Fruit fly (Drosophila melanogaster) whole organism, embryonic: ENCODE results near the gene dikar.

Source experiments
- Ada2b ChIP-seq: fragments of 200-800 bp; sonication (Bioruptor generic); IDR thresholded peaks from 2 replicates; pipeline ENCODE4 v1.3.6; 2022; ENCODE audit warnings: missing biosample characterization, missing genetic modification characterization
- Awh ChIP-seq: fragments of 200-800 bp; sonication (Bioruptor generic); IDR thresholded peaks from 2 replicates; pipeline ENCODE4, ENCODE4 v1.3.6; 2022; ENCODE audit warnings: missing biosample characterization, missing genetic modification characterization
- CG10267 ChIP-seq: fragments of 200-800 bp; sonication (Bioruptor generic); optimal IDR thresholded peaks from 2 replicates; lab custom pipeline; 2018; ENCODE audit warnings: missing biosample characterization, mild to moderate bottlenecking, missing genetic modification characterization, moderate library complexity
- CG10431 ChIP-seq: fragments of 200-800 bp; sonication (Bioruptor generic); optimal IDR thresholded peaks from 3 replicates; lab custom pipeline; 2018; ENCODE audit warnings: missing biosample characterization, mild to moderate bottlenecking, missing genetic modification characterization
- CG10543 ChIP-seq: fragments of 200-800 bp; sonication (Bioruptor generic); optimal IDR thresholded peaks from 3 replicates; lab custom pipeline; 2017; ENCODE audit warnings: missing biosample characterization, mild to moderate bottlenecking, missing genetic modification characterization, moderate library complexity
- CG11093 ChIP-seq: fragments of 200-800 bp; sonication (Bioruptor generic); IDR thresholded peaks from 3 replicates; pipeline ENCODE4 v1.3.6; 2022; ENCODE audit warnings: missing biosample characterization, missing genetic modification characterization
- CG11695 ChIP-seq: fragments of 200-800 bp; sonication (Bioruptor generic); IDR thresholded peaks from 3 replicates; pipeline ENCODE4 v1.3.6; 2022; ENCODE audit warnings: missing biosample characterization, missing genetic modification characterization
- CG12236 ChIP-seq: fragments of 200-800 bp; sonication (Bioruptor generic); optimal IDR thresholded peaks from 2 replicates; lab custom pipeline; 2016; ENCODE audit warnings: missing biosample characterization, missing genetic modification characterization
- CG17568 ChIP-seq: fragments of 200-800 bp; sonication (Bioruptor generic); optimal IDR thresholded peaks from 2 replicates; lab custom pipeline; 2018; ENCODE audit warnings: missing biosample characterization, mild to moderate bottlenecking, missing genetic modification characterization, moderate library complexity
- CG18619 ChIP-seq: fragments of 200-800 bp; sonication (Bioruptor generic); optimal IDR thresholded peaks from 3 replicates; lab custom pipeline; 2017; ENCODE audit warnings: missing biosample characterization, mild to moderate bottlenecking, missing genetic modification characterization
- CG2120 ChIP-seq: fragments of 200-800 bp; sonication (Bioruptor generic); optimal IDR thresholded peaks from 3 replicates; lab custom pipeline; 2016; ENCODE audit warnings: missing biosample characterization, missing genetic modification characterization
- CG3065 ChIP-seq: fragments of 200-800 bp; sonication (Bioruptor generic); optimal IDR thresholded peaks from 2 replicates; lab custom pipeline; 2016; ENCODE audit warnings: missing biosample characterization, missing genetic modification characterization
- CG31365 ChIP-seq: fragments of 200-800 bp; sonication (Bioruptor generic); optimal IDR thresholded peaks from 2 replicates; lab custom pipeline; 2018; ENCODE audit warnings: missing biosample characterization, mild to moderate bottlenecking, missing genetic modification characterization
- CG34422 ChIP-seq: fragments of 200-800 bp; sonication (Bioruptor generic); IDR thresholded peaks from 3 replicates; pipeline ENCODE4 v1.3.6; 2022; ENCODE audit warnings: missing biosample characterization, missing genetic modification characterization
- CG4707 ChIP-seq: fragments of 200-800 bp; sonication (Bioruptor generic); optimal IDR thresholded peaks from 2 replicates; lab custom pipeline; 2018; ENCODE audit warnings: missing biosample characterization, mild to moderate bottlenecking, missing genetic modification characterization, moderate library complexity
- CG6813 ChIP-seq: fragments of 200-800 bp; sonication (Bioruptor generic); optimal IDR thresholded peaks from 2 replicates; lab custom pipeline; 2017; ENCODE audit warnings: missing biosample characterization, missing genetic modification characterization, mild to moderate bottlenecking, moderate library complexity, missing genetic modification reagents
- CG7372 ChIP-seq: fragments of 200-800 bp; sonication (Bioruptor generic); IDR thresholded peaks from 2 replicates; pipeline ENCODE4 v1.3.6; 2022; ENCODE audit warnings: missing biosample characterization, missing genetic modification characterization
- CG9817 ChIP-seq: fragments of 200-800 bp; sonication (Bioruptor generic); optimal IDR thresholded peaks from 2 replicates; lab custom pipeline; 2018; ENCODE audit warnings: missing biosample characterization, mild to moderate bottlenecking, missing genetic modification characterization, moderate library complexity
- Chrac-16 ChIP-seq: fragments of 200-800 bp; sonication (Bioruptor generic); optimal IDR thresholded peaks from 3 replicates; lab custom pipeline; 2016; ENCODE audit warnings: missing biosample characterization, missing genetic modification characterization
- CkIIα-i1 ChIP-seq: fragments of 200-800 bp; sonication (Bioruptor generic); IDR thresholded peaks from 2 replicates; pipeline ENCODE4 v1.3.6; 2022; ENCODE audit warnings: missing biosample characterization, missing genetic modification characterization
- Dfd ChIP-seq, 2 experiments: fragments of >200 bp; optimal IDR thresholded peaks; 2 replicates each; lab custom pipeline; 2017; ENCODE audit warnings: missing biosample characterization in 2 of 2, missing genetic modification characterization in 2 of 2
- E2f2 ChIP-seq: fragments of 200-800 bp; sonication (Bioruptor generic); IDR thresholded peaks from 2 replicates; pipeline ENCODE4 v1.3.6; 2022; ENCODE audit warnings: missing biosample characterization, missing genetic modification characterization
- Elba2 ChIP-seq: fragments of 200-800 bp; sonication (Bioruptor generic); optimal IDR thresholded peaks from 3 replicates; lab custom pipeline; 2016; ENCODE audit warnings: missing biosample characterization, missing genetic modification characterization
- Ets97D ChIP-seq: fragments of 200-800 bp; sonication (Bioruptor generic); optimal IDR thresholded peaks from 3 replicates; lab custom pipeline; 2016; ENCODE audit warnings: missing biosample characterization, missing genetic modification characterization
- Gug ChIP-seq: fragments of 200-800 bp; sonication (Bioruptor generic); IDR thresholded peaks from 4 replicates; pipeline ENCODE4 v1.3.6; 2022; ENCODE audit warnings: missing biosample characterization, missing genetic modification characterization
- HLHmδ ChIP-seq: fragments of 200-800 bp; sonication (Bioruptor generic); optimal IDR thresholded peaks from 2 replicates; lab custom pipeline; 2018; ENCODE audit warnings: missing biosample characterization, mild to moderate bottlenecking, missing genetic modification characterization, moderate library complexity
- HmgD ChIP-seq: fragments of 200-800 bp; sonication (Bioruptor generic); optimal IDR thresholded peaks from 3 replicates; lab custom pipeline; 2016; ENCODE audit warnings: missing biosample characterization, missing genetic modification characterization
- Meics ChIP-seq: fragments of 200-800 bp; sonication (Bioruptor generic); optimal IDR thresholded peaks from 2 replicates; lab custom pipeline; 2017; ENCODE audit warnings: missing biosample characterization, mild to moderate bottlenecking, missing genetic modification characterization
- Nf-YC ChIP-seq: fragments of 200-800 bp; optimal IDR thresholded peaks from 3 replicates; lab custom pipeline; 2019; ENCODE audit warnings: missing biosample characterization, mild to moderate bottlenecking, missing genetic modification characterization, moderate library complexity
- Oaz ChIP-seq: fragments of 200-800 bp; sonication (Bioruptor generic); IDR thresholded peaks from 2 replicates; pipeline ENCODE4 v1.3.6; 2022; ENCODE audit warnings: missing biosample characterization, missing genetic modification characterization
- Rfx ChIP-seq: fragments of 200-800 bp; sonication (Bioruptor generic); IDR thresholded peaks from 2 replicates; pipeline ENCODE4 v1.3.6; 2022; ENCODE audit warnings: missing biosample characterization, missing genetic modification characterization
- Sry-β ChIP-seq: fragments of 200-800 bp; sonication (Bioruptor generic); optimal IDR thresholded peaks from 2 replicates; lab custom pipeline; 2018; ENCODE audit warnings: missing biosample characterization, mild to moderate bottlenecking, missing genetic modification characterization, moderate library complexity
- Usf ChIP-seq: fragments of 200-800 bp; sonication (Bioruptor generic); optimal IDR thresholded peaks from 2 replicates; lab custom pipeline; 2017; ENCODE audit warnings: missing genotype, missing biosample characterization, missing genetic modification characterization
- Xbp1 ChIP-seq: fragments of 200-800 bp; sonication (Bioruptor generic); optimal IDR thresholded peaks from 3 replicates; lab custom pipeline; 2016; ENCODE audit warnings: missing biosample characterization, mild to moderate bottlenecking, missing genetic modification characterization
- ara ChIP-seq: fragments of 200-800 bp; sonication (Bioruptor generic); IDR thresholded peaks from 2 replicates; pipeline ENCODE4 v1.3.6; 2022; ENCODE audit warnings: missing biosample characterization, missing genetic modification characterization
- btn ChIP-seq: fragments of 200-800 bp; sonication (Bioruptor generic); optimal IDR thresholded peaks from 2 replicates; lab custom pipeline; 2016; ENCODE audit warnings: missing biosample characterization, missing genetic modification characterization
- exex ChIP-seq: fragments of 200-800 bp; sonication (Bioruptor generic); optimal IDR thresholded peaks from 4 replicates; lab custom pipeline; 2018; ENCODE audit warnings: missing biosample characterization, mild to moderate bottlenecking, missing genetic modification characterization, moderate library complexity
- fd3F ChIP-seq: fragments of 200-800 bp; sonication (Bioruptor generic); optimal IDR thresholded peaks from 2 replicates; lab custom pipeline; 2018; ENCODE audit warnings: missing biosample characterization, mild to moderate bottlenecking, missing genetic modification characterization, moderate library complexity
- gem ChIP-seq: fragments of 200-800 bp; sonication (Bioruptor generic); optimal IDR thresholded peaks from 2 replicates; lab custom pipeline; 2019; ENCODE audit warnings: missing biosample characterization, mild to moderate bottlenecking, missing genetic modification characterization, moderate library complexity
- odd ChIP-seq: fragments of 200-800 bp; sonication (Bioruptor generic); optimal IDR thresholded peaks from 2 replicates; lab custom pipeline; 2017; ENCODE audit warnings: missing biosample characterization, mild to moderate bottlenecking, missing genetic modification characterization
- pfk ChIP-seq: fragments of 200-800 bp; sonication (Bioruptor generic); optimal IDR thresholded peaks from 2 replicates; lab custom pipeline; 2018; ENCODE audit warnings: missing biosample characterization, mild to moderate bottlenecking, missing genetic modification characterization, moderate library complexity
- pum ChIP-seq: fragments of 200-800 bp; sonication (Bioruptor generic); optimal IDR thresholded peaks from 2 replicates; lab custom pipeline; 2016; ENCODE audit warnings: missing biosample characterization, missing genetic modification characterization
- row ChIP-seq: fragments of 200-800 bp; sonication (Bioruptor generic); IDR thresholded peaks from 3 replicates; pipeline ENCODE4 v1.3.6; 2022; ENCODE audit warnings: missing biosample characterization, missing genetic modification characterization
- sc ChIP-seq, 3 experiments: fragments of >200 bp in 2 of 3; fragments of 200-800 bp in 1 of 3; sonication (Bioruptor generic) in 1 of 3; optimal IDR thresholded peaks; 2 replicates in 2 of 3; 3 replicates in 1 of 3; lab custom pipeline; 2017; ENCODE audit warnings: mild to moderate bottlenecking in 1 of 3, missing biosample characterization in 1 of 3, missing genetic modification characterization in 1 of 3, missing genetic modification reagents in 1 of 3
- tll ChIP-seq, 2 experiments: fragments of 200-800 bp in 1 of 2; fragments of >200 bp in 1 of 2; sonication (Bioruptor generic) in 1 of 2; optimal IDR thresholded peaks; 2 replicates each; lab custom pipeline; 2017 to 2019; ENCODE audit warnings: missing biosample characterization in 2 of 2, missing genetic modification characterization in 2 of 2, mild to moderate bottlenecking in 1 of 2, moderate library complexity in 1 of 2
- tna ChIP-seq: fragments of 200-800 bp; sonication (Bioruptor generic); IDR thresholded peaks from 2 replicates; pipeline ENCODE4 v1.3.6; 2022; ENCODE audit warnings: missing biosample characterization, missing genetic modification characterization; ENCODE audit not compliant: partially characterized antibody
- wek ChIP-seq: fragments of 200-800 bp; sonication (Bioruptor generic); optimal IDR thresholded peaks from 3 replicates; lab custom pipeline; 2018; ENCODE audit warnings: missing biosample characterization, mild to moderate bottlenecking, missing genetic modification characterization, moderate library complexity

Gene dikar

dm6 chr3L:6743346-6744165, 592 bp upstream of the dikar start (continued):
- TF ChIP-seq CG10267 (tag; lab: Kevin White, UChicago) = peak; percentile 31
- no peak for TF ChIP-seq CkIIα-i1 (GFP tag; lab: Robert Waterston, UW)
- peak; percentile 11 for TF ChIP-seq odd
- peak; percentile 86 for TF ChIP-seq HmgD (GFP tag; lab: Kevin White, UChicago)
- TF ChIP-seq Sry-β (GFP tag; lab: Kevin White, UChicago) = peak; percentile 57
- TF ChIP-seq btn (GFP tag; lab: Kevin White, UChicago) = no peak
- no peak for TF ChIP-seq CG9817 (tag; lab: Kevin White, UChicago)
- peak; percentile 43 for TF ChIP-seq CG6813 (GFP tag; lab: Kevin White, UChicago)
- no peak for TF ChIP-seq Usf (GFP tag; lab: Kevin White, UChicago)
- TF ChIP-seq Ets97D (GFP tag; lab: Kevin White, UChicago) = peak; percentile 87
- peak; percentile 51 for TF ChIP-seq CG10543 (GFP tag; lab: Kevin White, UChicago)
- TF ChIP-seq CG18619 (GFP tag; lab: Kevin White, UChicago) = peak; percentile 20
- peak; percentile 56 for TF ChIP-seq gem (tag; lab: Kevin White, UChicago)
- TF ChIP-seq exex (tag; lab: Kevin White, UChicago) = no peak
- peak; percentile 4 for TF ChIP-seq Xbp1 (GFP tag; lab: Kevin White, UChicago)
- TF ChIP-seq CG34422 = peak; percentile 91
- peak; percentile 28 for TF ChIP-seq CG4707 (GFP tag; lab: Kevin White, UChicago)
- TF ChIP-seq tll (GFP tag; optimal IDR thresholded peaks at IDR 0.05; lab: Kevin White, UChicago) = peak in 1 of 2 experiments; percentile 48
- peak; percentile 47 for TF ChIP-seq wek (GFP tag; lab: Kevin White, UChicago)
- TF ChIP-seq CG31365 (tag; lab: Kevin White, UChicago) = no peak
- TF ChIP-seq Rfx (GFP tag; lab: Robert Waterston, UW) = peak; percentile 67
- TF ChIP-seq Ada2b = no peak
- TF ChIP-seq Dfd (GFP tag; optimal IDR thresholded peaks at IDR 0.05; lab: Kevin White, UChicago) = no peak
- TF ChIP-seq CG3065 (GFP tag; lab: Kevin White, UChicago) = no peak
- no peak for TF ChIP-seq Elba2 (GFP tag; lab: Kevin White, UChicago)
- TF ChIP-seq HLHmδ = peak; percentile 4

dm6 chr3L:6742110-6742718, 750 bp downstream of the dikar start:
- TF ChIP-seq pfk (no peak), CG17568 (GFP tag; lab: Kevin White, UChicago) (no peak), sc (optimal IDR thresholded peaks at IDR 0.05; lab: Kevin White, UChicago) (no peak), sc (GFP tag; optimal IDR thresholded peaks at IDR 0.05; lab: Kevin White, UChicago) (no peak), fd3F (GFP tag; lab: Kevin White, UChicago) (no peak), Oaz (no peak), Awh (no peak), tna (GFP tag; lab: Robert Waterston, UW) (no peak), Gug (GFP tag; lab: Robert Waterston, UW) (no peak), ara (GFP tag; lab: Robert Waterston, UW) (no peak), Chrac-16 (no peak), Meics (GFP tag; lab: Kevin White, UChicago) (no peak), Ada2b (no peak), Ets97D (GFP tag; lab: Kevin White, UChicago) (no peak), CG11093 (no peak), pum (no peak), Nf-YC (tag; lab: Kevin White, UChicago) (peak; percentile 93), CG12236 (GFP tag; lab: Kevin White, UChicago) (no peak), CG11695 (GFP tag; lab: Robert Waterston, UW) (0 out of 3 replicates have a peak, but pooled peaks have one; percentile 14), row (no peak; the same call in 2 of the 3 replicates), CG2120 (GFP tag; lab: Kevin White, UChicago) (no peak), CG10431 (peak; percentile 87), CG7372 (GFP tag; lab: Robert Waterston, UW) (no peak), E2f2 (GFP tag; lab: Robert Waterston, UW) (peak; percentile 44; the same call in 1 of the 2 replicates)
